Worm (Caenorhabditis elegans): ENCODE measurements around the gene nrx-1.

nrx-1 gene

DNA sequence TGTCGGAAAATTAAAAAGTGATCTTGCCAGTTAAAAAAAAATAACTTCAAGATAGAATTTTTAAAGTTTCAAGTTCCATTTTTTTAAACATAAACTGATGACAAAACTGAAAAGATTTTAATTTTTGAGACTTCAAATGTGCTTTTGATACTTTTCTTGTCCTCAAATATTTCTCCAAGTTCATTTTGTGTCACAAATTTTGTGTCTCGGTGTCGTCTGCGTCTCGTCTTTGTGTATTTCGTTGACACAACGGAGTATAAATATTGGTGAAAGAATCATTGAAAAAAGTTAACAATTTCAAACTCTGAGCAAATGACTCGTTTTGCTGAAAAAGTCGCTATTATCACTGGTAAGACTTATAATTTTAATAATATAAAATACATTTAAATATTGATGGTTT, 40.8 kb upstream of the nrx-1 start, which contains the start of gene D1054.8:
TSS of gene D1054.8 (plus strand) at position 301 of the 400 bp plus-strand sequence.
- no peak for TF ChIP-seq zfp-3 (GFP tag; conservative IDR thresholded peaks at IDR 0.05)
- peak; percentile 2 for TF ChIP-seq nhr-28 (tag; optimal IDR thresholded peaks at IDR 0.05)
- TF ChIP-seq lin-1 (GFP tag; IDR thresholded peaks at IDR 0.05): no peak
- no peak for TF ChIP-seq nhr-237 (tag; optimal IDR thresholded peaks at IDR 0.05)
- TF ChIP-seq lir-3 (tag; optimal IDR thresholded peaks at IDR 0.05): no peak

DNA sequence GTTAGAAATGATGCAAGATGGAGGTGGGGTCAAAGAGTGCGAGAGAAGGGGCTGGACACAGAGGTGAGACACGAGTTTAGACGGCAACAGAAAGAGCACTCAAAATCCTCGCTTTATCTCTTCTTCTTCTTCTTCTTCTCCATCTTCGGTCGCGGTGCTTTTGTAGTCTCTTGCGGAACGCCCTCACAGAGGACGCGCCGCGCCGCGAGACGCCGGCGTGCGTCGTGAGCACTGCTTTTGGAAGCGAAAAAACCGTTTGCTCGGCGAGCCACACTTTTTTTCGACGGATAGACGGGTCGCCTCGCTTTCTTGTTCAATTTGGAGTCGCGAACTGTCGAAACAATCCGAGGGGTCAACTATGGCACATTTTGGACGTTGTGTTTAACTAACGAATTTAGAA, 33.9 kb upstream of the nrx-1 start, which contains the start of gene D1054.9:
TSS of gene D1054.9 (minus strand) at position 137 of the 400 bp plus-strand sequence.
- TF ChIP-seq set-16 (GFP tag; IDR thresholded peaks at IDR 0.05) (peak; percentile 69), vab-7 (GFP tag; IDR thresholded peaks at IDR 0.05) (no peak), F37D6.2 (tag; optimal IDR thresholded peaks at IDR 0.05) (no peak)

DNA sequence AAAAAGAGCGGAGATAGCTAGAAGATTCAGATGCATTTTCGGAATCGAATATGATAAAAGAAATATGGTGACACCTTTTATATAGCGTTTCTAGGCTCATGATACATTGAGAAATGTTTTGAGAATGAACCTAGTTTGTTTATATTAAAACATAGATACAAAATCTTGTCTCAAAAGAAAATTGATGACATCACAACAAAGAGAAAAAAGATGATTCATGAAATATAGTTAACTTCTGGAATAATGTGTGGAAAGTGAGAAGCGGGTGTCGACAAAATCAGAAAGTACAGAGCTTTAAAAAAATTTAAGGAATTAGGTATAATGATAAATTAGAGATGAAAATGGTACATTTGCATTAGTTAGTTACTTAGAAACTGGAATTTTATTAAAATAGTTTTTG, 32.0 kb upstream of the nrx-1 start, which contains the start of gene D1054.10:
TSS of gene D1054.10 (minus strand) at position 101 of the 400 bp plus-strand sequence.
- TF ChIP-seq fos-1 (tag; optimal IDR thresholded peaks at IDR 0.05) (no peak), daf-16 (GFP tag; optimal IDR thresholded peaks at IDR 0.05) (no peak), daf-16 (tag; optimal IDR thresholded peaks at IDR 0.05) (no peak), ztf-7 (tag; optimal IDR thresholded peaks at IDR 0.05) (no peak), mxl-3 (GFP tag; optimal IDR thresholded peaks at IDR 0.05) (no peak), mdt-29 (GFP tag; IDR thresholded peaks at IDR 0.05) (no peak), spr-1 (tag; optimal IDR thresholded peaks at IDR 0.05) (no peak), daf-12 (tag; optimal IDR thresholded peaks at IDR 0.05) (no peak), nhr-111 (GFP tag; optimal IDR thresholded peaks at IDR 0.05) (no peak), nhr-76 (tag; optimal IDR thresholded peaks at IDR 0.05) (no peak), nhr-28 (tag; optimal IDR thresholded peaks at IDR 0.05) (no peak), lin-39 (tag; optimal IDR thresholded peaks at IDR 0.05) (no peak), ces-1 (GFP tag; optimal IDR thresholded peaks at IDR 0.05) (no peak), lin-29 (GFP tag; IDR thresholded peaks at IDR 0.05) (no peak), tag-97 (GFP tag; IDR thresholded peaks at IDR 0.05) (no peak), unc-130 (GFP tag; optimal IDR thresholded peaks at IDR 0.05) (no peak), dmd-8 (GFP tag; IDR thresholded peaks at IDR 0.05) (no peak), hlh-30 (tag; optimal IDR thresholded peaks at IDR 0.05; ENCODE audit: insufficient read depth) (no peak), lir-3 (tag; optimal IDR thresholded peaks at IDR 0.05) (no peak)

DNA sequence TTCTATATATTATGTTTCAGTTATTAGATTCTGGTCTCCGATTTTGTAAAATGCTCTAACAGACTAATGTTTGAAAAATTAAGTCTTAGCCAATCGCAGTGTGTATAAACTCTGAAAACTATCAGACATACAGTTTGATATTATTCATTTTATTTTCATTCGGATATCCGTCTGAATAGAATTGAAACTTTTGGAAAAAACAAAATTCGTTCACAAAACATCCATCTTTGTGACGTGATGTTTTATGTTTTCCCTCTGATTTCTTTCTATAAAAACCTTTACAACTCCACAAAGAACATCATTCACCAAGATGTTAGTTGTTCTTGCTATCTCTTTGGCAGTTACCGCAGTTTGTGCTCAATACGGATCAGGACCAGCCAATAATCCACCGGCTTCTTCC, 31.3 kb upstream of the nrx-1 start, which contains the start of gene ule-3:
TSS of gene ule-3 (plus strand) at position 301 of the 400 bp plus-strand sequence.
- TF ChIP-seq tra-1 (GFP tag; IDR thresholded peaks at IDR 0.05) (no peak), unc-62 (GFP tag; optimal IDR thresholded peaks at IDR 0.05 in 1 of 2) (peak in 1 of 2 experiments; percentile 32), unc-62 (tag; optimal IDR thresholded peaks at IDR 0.05) (no peak)

DNA sequence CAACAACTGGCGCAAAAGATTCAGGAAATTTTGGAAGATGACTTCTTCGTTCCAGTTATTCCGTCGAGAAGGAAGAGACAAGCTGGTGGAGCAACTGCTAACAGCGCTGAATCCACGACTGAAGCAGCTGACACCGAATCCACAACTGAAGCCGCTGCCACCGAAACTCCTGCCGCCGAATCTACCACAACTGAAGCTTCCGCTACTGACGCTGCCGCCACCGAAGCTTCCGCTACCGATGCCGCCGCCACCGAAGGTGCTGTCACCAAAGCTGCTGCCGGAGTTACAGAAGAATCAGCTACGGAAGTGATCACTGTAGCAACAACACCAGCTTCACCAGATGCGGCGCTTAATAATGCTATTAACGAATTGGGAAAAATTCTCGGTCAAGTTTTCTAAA, 30.3 kb upstream of the nrx-1 start:
- TF ChIP-seq set-16 (GFP tag; IDR thresholded peaks at IDR 0.05): peak; percentile 88; the same call in 1 of the 2 replicates
- TF ChIP-seq F26F4.8 (GFP tag; conservative IDR thresholded peaks at IDR 0.05): no peak

DNA sequence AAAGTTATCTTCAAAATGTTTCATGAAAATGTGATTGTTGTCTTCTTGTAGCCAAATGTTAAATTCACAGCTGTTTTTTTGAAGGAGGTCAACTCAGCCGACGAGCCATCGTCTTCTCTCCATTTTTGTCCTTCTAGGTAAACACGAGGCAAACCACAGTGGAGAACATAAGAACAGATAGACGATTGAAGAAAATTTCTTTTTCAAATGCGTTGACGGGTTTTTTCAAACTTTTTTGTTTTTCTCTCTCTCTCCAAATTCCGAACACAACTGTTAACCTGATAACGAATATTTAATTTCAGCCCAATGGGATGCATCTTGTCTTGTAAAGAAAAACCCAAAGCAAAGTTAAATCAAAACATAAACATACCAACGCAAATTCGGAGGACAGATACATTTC, 29.3 kb upstream of the nrx-1 start, which contains the start of gene D1054.19:
TSS of gene D1054.19 (plus strand) at position 301 of the 400 bp plus-strand sequence.
- TF ChIP-seq arid-1 (GFP tag; conservative IDR thresholded peaks at IDR 0.05) (no peak), lsy-2 (tag; optimal IDR thresholded peaks at IDR 0.05) (no peak), daf-12 (tag; optimal IDR thresholded peaks at IDR 0.05) (no peak), mxl-3 (GFP tag; optimal IDR thresholded peaks at IDR 0.05) (no peak), dve-1 (tag; optimal IDR thresholded peaks at IDR 0.05; ENCODE audit: insufficient read depth) (no peak), Y48G9A.11 (GFP tag; IDR thresholded peaks at IDR 0.05) (no peak), daf-8 (GFP tag; IDR thresholded peaks at IDR 0.05) (no peak), lir-3 (tag; optimal IDR thresholded peaks at IDR 0.05) (no peak), mxl-2 (GFP tag; conservative IDR thresholded peaks at IDR 0.05) (no peak), nhr-42 (GFP tag; IDR thresholded peaks at IDR 0.05) (no peak), ceh-62 (tag; optimal IDR thresholded peaks at IDR 0.05) (no peak), ZK337.2 (GFP tag; IDR thresholded peaks at IDR 0.05) (no peak), daf-16 (GFP tag; optimal IDR thresholded peaks at IDR 0.05) (no peak), daf-16 (tag; optimal IDR thresholded peaks at IDR 0.05) (no peak), T26A8.4 (GFP tag; IDR thresholded peaks at IDR 0.05) (no peak), lin-1 (GFP tag; IDR thresholded peaks at IDR 0.05) (no peak), ama-1 (optimal IDR thresholded peaks at IDR 0.05) (no peak), zip-11 (GFP tag; IDR thresholded peaks at IDR 0.05) (no peak), hlh-30 (tag; optimal IDR thresholded peaks at IDR 0.05; ENCODE audit: insufficient read depth) (no peak), ztf-11 (tag; optimal IDR thresholded peaks at IDR 0.05) (no peak)

Measured in whole organism, L4 larva.